Fruit fly (Drosophila melanogaster): ENCODE results near the gene Eip78C.

The Eip78C gene

dm6 chr3L:21202029-21202776, 24.2 kb upstream of the Eip78C start:
- TF ChIP-seq chif (GFP tag; optimal IDR thresholded peaks at IDR 0.05) (no peak), sug (tag; optimal IDR thresholded peaks at IDR 0.05) (peak; percentile 6), CG2678 (tag; optimal IDR thresholded peaks at IDR 0.05) (no peak), CG14014 (GFP tag; IDR thresholded peaks at IDR 0.05) (no peak), pnt (GFP tag; optimal IDR thresholded peaks at IDR 0.05) (no peak), Bteb2 (GFP tag; optimal IDR thresholded peaks at IDR 0.05) (no peak), CG8290 (GFP tag; optimal IDR thresholded peaks at IDR 0.05) (no peak), CG8290 (tag; optimal IDR thresholded peaks at IDR 0.05) (peak in 1 of 2 experiments; percentile 18), HLH3B (GFP tag; IDR thresholded peaks at IDR 0.05) (no peak), stwl (tag; optimal IDR thresholded peaks at IDR 0.05) (peak; percentile 36), tap (tag; optimal IDR thresholded peaks at IDR 0.05) (no peak), ERR (GFP tag; optimal IDR thresholded peaks at IDR 0.05) (no peak), CG14441 (GFP tag; IDR thresholded peaks at IDR 0.05) (peak; percentile 36; the same call in 1 of the 2 replicates), D19A (tag; optimal IDR thresholded peaks at IDR 0.05) (peak; percentile 63), chinmo (GFP tag; IDR thresholded peaks at IDR 0.05; ENCODE audit: partially characterized antibody) (no peak), hkb (optimal IDR thresholded peaks at IDR 0.05) (peak; percentile 26), hkb (GFP tag; IDR thresholded peaks at IDR 0.05) (no peak), CG30431 (GFP tag; optimal IDR thresholded peaks at IDR 0.05) (no peak), CG11456 (GFP tag; IDR thresholded peaks at IDR 0.05) (no peak), cad (GFP tag; optimal IDR thresholded peaks at IDR 0.05) (no peak), CG15696 (tag; optimal IDR thresholded peaks at IDR 0.05) (no peak), Med (GFP tag) (peak; percentile 16), CG1832 (GFP tag; optimal IDR thresholded peaks at IDR 0.05) (no peak), dmrt99B (tag; optimal IDR thresholded peaks at IDR 0.05) (no peak), lilli (GFP tag; optimal IDR thresholded peaks at IDR 0.05) (no peak), CG8765 (GFP tag; IDR thresholded peaks at IDR 0.05) (no peak), wek (GFP tag; optimal IDR thresholded peaks at IDR 0.05) (no peak), CG2199 (GFP tag; IDR thresholded peaks at IDR 0.05) (peak; percentile 91), Bgb (GFP tag; IDR thresholded peaks at IDR 0.05; ENCODE audit: partially characterized antibody) (no peak), otp (GFP tag; IDR thresholded peaks at IDR 0.05) (no peak), usp (GFP tag; optimal IDR thresholded peaks at IDR 0.05) (no peak), Pdp1 (GFP tag; optimal IDR thresholded peaks at IDR 0.05) (no peak), ranshi (GFP tag; IDR thresholded peaks at IDR 0.05) (no peak), CG12744 (GFP tag; optimal IDR thresholded peaks at IDR 0.05) (no peak), CG13123 (GFP tag; optimal IDR thresholded peaks at IDR 0.05) (no peak), Dref (GFP tag; IDR thresholded peaks at IDR 0.05) (no peak), sima (GFP tag; optimal IDR thresholded peaks at IDR 0.05) (no peak), HmgD (GFP tag; optimal IDR thresholded peaks at IDR 0.05) (no peak), Sin3A (optimal IDR thresholded peaks at IDR 0.05) (no peak), insv (GFP tag; optimal IDR thresholded peaks at IDR 0.05) (peak; percentile 78 to 96), CG14860 (GFP tag; IDR thresholded peaks at IDR 0.05; ENCODE audit: partially characterized antibody) (no peak), sens (GFP tag) (no peak), Mrtf (GFP tag; IDR thresholded peaks at IDR 0.05) (no peak), dati (GFP tag; IDR thresholded peaks at IDR 0.05) (no peak), pita (GFP tag; optimal IDR thresholded peaks at IDR 0.05) (peak; percentile 35), dmrt11E (tag; optimal IDR thresholded peaks at IDR 0.05) (no peak), CG10431 (GFP tag; optimal IDR thresholded peaks at IDR 0.05) (no peak), scrt (GFP tag; optimal IDR thresholded peaks at IDR 0.05) (no peak), gfzf (GFP tag; optimal IDR thresholded peaks at IDR 0.05) (peak; percentile 20), CG12219 (GFP tag; optimal IDR thresholded peaks at IDR 0.05) (no peak), CG17385 (GFP tag; optimal IDR thresholded peaks at IDR 0.05) (no peak), fu2 (GFP tag; optimal IDR thresholded peaks at IDR 0.05) (no peak)

Measured in whole organism, embryonic.